Worm (Caenorhabditis elegans): Measurements from ENCODE around the gene Y42H9B.3.

- no peak for TF ChIP-seq tab-1 (GFP tag; IDR thresholded peaks at IDR 0.05)
- no peak for TF ChIP-seq cog-1 (tag; optimal IDR thresholded peaks at IDR 0.05)
- no peak for TF ChIP-seq klf-2 (GFP tag; conservative IDR thresholded peaks at IDR 0.05)
Observed at ce11 chrIV:8034182-8034581, 22.0 kb upstream of the Y42H9B.3 start.
